Fruit fly (Drosophila melanogaster) S2 (cell line): Measurements from ENCODE around the gene CG18789.

Experiments used
- CG8478 ChIP-seq: fragments of >200 bp; optimal IDR thresholded peaks from 2 replicates; lab custom pipeline; 2018
- CTCF ChIP-seq, 2 experiments: fragments of >200 bp; optimal IDR thresholded peaks; 2 replicates each; lab custom pipeline; 2018

dm6 chr2L:11958729-11959128, 36.5 kb downstream of the CG18789 start:
- TF ChIP-seq CTCF (optimal IDR thresholded peaks at IDR 0.05; lab: Kevin White, UChicago): no peak
- no peak for TF ChIP-seq CG8478
